Worm (Caenorhabditis elegans) whole organism, early embryonic: ENCODE measurements around the gene B0564.2.

ENCODE experiments used
- B0310.2 ChIP-seq: sonication (generic microtip); optimal IDR thresholded peaks from 2 replicates; lab custom pipeline; 2016; ENCODE audit warnings: mild to moderate bottlenecking, missing genetic modification characterization, missing compliant biosample characterization
- F13C5.2 ChIP-seq: sonication (generic microtip); optimal IDR thresholded peaks from 2 replicates; lab custom pipeline; 2017; ENCODE audit warnings: mild to moderate bottlenecking, missing genetic modification characterization, inconsistent platforms, missing compliant biosample characterization
- aly-1 ChIP-seq: sonication (generic microtip); optimal IDR thresholded peaks from 2 replicates; lab custom pipeline; 2016; ENCODE audit warnings: missing genetic modification characterization, missing compliant biosample characterization
- ama-1 ChIP-seq: fragments of 150-350 bp; optimal IDR thresholded peaks from 2 replicates; lab custom pipeline; 2014
- ceh-13 ChIP-seq: fragments of 200-800 bp; sonication (Bioruptor generic); optimal IDR thresholded peaks from 2 replicates; lab custom pipeline; 2018; ENCODE audit warnings: mild to moderate bottlenecking, missing genetic modification characterization, missing compliant biosample characterization
- ets-7 ChIP-seq: sonication (generic microtip); optimal IDR thresholded peaks from 2 replicates; lab custom pipeline; 2016; ENCODE audit warnings: missing genotype, missing genetic modification characterization, missing compliant biosample characterization
- hmbx-1 ChIP-seq: sonication (generic microtip); optimal IDR thresholded peaks from 2 replicates; lab custom pipeline; 2016; ENCODE audit warnings: mild to moderate bottlenecking, missing genetic modification characterization, missing compliant biosample characterization
- hmg-4 ChIP-seq: fragments of 200-800 bp; sonication (Bioruptor generic); optimal IDR thresholded peaks from 2 replicates; lab custom pipeline; 2018; ENCODE audit warnings: mild to moderate bottlenecking, missing genetic modification characterization, missing compliant biosample characterization
- hnd-1 ChIP-seq: sonication (generic microtip); optimal IDR thresholded peaks from 2 replicates; lab custom pipeline; 2016; ENCODE audit warnings: missing genetic modification characterization, missing compliant biosample characterization
- sea-1 ChIP-seq: fragments of 200-800 bp; sonication (Bioruptor generic); conservative IDR thresholded peaks from 2 replicates; pipeline ENCODE4 v1.3.6; 2022; ENCODE audit warnings: missing genetic modification characterization, missing compliant biosample characterization
- tbx-11 ChIP-seq: fragments of 200-800 bp; sonication (Bioruptor generic); IDR thresholded peaks from 2 replicates; pipeline ENCODE4 v1.3.6; 2022; ENCODE audit warnings: missing genetic modification characterization, missing compliant biosample characterization
- tbx-37 ChIP-seq: fragments of 200-800 bp; sonication (Bioruptor generic); conservative IDR thresholded peaks from 2 replicates; pipeline ENCODE4 v1.3.6; 2022; ENCODE audit warnings: missing genetic modification reagents, missing genetic modification characterization, missing compliant biosample characterization
- tra-4 ChIP-seq: sonication (generic microtip); optimal IDR thresholded peaks from 2 replicates; lab custom pipeline; 2017; ENCODE audit warnings: missing genetic modification characterization, missing compliant biosample characterization

DNA sequence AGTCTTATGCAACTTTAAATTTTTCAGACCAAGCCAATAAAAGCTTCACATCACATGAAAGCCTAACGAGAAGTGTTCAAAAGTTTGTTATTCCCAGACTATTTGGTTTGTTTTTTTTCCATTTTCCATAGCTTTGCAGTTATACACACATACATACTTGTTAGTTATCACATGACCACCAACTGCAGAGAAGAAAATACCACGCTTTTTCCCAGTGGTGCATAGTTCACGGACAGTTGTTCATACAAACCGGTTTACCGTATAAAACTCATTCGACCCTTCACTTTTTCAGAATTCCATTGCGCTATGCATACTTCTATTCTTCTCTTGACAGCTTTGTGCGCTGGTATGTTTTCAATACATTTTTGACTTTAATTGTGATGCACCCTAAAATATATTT lies 43.7 kb upstream of the B0564.2 start, which contains the start of gene scl-5:
- TF ChIP-seq hmg-4 (GFP tag; lab: Kevin White, UChicago), result no peak
- no peak for TF ChIP-seq ama-1 (lab: Kevin White, UChicago)
- no peak for TF ChIP-seq F13C5.2 (tag; lab: Kevin White, UChicago)
- TF ChIP-seq sea-1, result no peak
- no peak for TF ChIP-seq ceh-13
- TF ChIP-seq ets-7 (tag; lab: Kevin White, UChicago), result no peak
- TF ChIP-seq tbx-37 (GFP tag; lab: Robert Waterston, UW), result no peak
- no peak for TF ChIP-seq hnd-1 (tag; lab: Kevin White, UChicago)
- TF ChIP-seq B0310.2, result no peak
- no peak for TF ChIP-seq hmbx-1 (tag; lab: Kevin White, UChicago)
- TF ChIP-seq tbx-11 (GFP tag; lab: Robert Waterston, UW), result no peak
- no peak for TF ChIP-seq aly-1 (tag; lab: Kevin White, UChicago)
- TF ChIP-seq tra-4 (tag; lab: Kevin White, UChicago), result no peak
